Worm (Caenorhabditis elegans): Measurements from ENCODE around the gene klf-1.

The klf-1 gene

DNA sequence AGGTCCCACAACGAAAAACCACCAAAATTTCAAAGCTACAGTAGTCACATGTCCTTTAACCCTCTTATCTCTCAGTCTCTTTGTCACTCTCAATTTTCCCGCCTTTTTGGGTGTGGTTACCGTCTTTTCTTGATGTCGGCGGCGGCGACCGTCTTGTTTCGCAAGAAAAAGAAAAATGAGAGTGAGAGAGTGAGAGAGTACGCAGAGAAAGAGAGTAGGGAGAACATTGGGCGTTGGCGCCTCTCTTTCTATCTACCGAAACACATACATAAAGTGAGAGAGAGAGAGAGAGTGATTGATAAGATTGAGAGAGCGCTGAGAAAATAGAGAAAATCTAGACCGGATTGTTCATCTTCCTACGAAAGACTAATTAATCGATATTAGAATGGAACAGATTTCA, 1.3 kb downstream of the klf-1 start:
- TF ChIP-seq lin-54 (GFP tag; optimal IDR thresholded peaks at IDR 0.05) = peak; percentile 11
- TF ChIP-seq hmg-1.2 (GFP tag; IDR thresholded peaks at IDR 0.05) = peak; percentile 35; the same call in 1 of the 2 replicates
- TF ChIP-seq snpc-4 (GFP tag; optimal IDR thresholded peaks at IDR 0.05) = no peak
- peak; percentile 45 to 74 (median 48) for TF ChIP-seq snpc-4 (tag; optimal IDR thresholded peaks at IDR 0.05)
- TF ChIP-seq C06A6.2 (GFP tag; conservative IDR thresholded peaks at IDR 0.05) = peak; percentile 63
- peak; percentile 75 for TF ChIP-seq dox-1 (GFP tag; IDR thresholded peaks at IDR 0.05)
- no peak for TF ChIP-seq madf-3 (GFP tag; IDR thresholded peaks at IDR 0.05)
- TF ChIP-seq sptf-2 (GFP tag; optimal IDR thresholded peaks at IDR 0.05) = peak; percentile 54
- no peak for TF ChIP-seq D2030.7 (GFP tag; IDR thresholded peaks at IDR 0.05)
- no peak for TF ChIP-seq xnd-1 (tag; optimal IDR thresholded peaks at IDR 0.05)
- TF ChIP-seq let-607 (tag; optimal IDR thresholded peaks at IDR 0.05) = peak; percentile 23 to 41
- TF ChIP-seq ets-4 (GFP tag; optimal IDR thresholded peaks at IDR 0.05) = peak; percentile 24
- peak; percentile 31 for TF ChIP-seq mcd-1 (GFP tag; IDR thresholded peaks at IDR 0.05)
- peak; percentile 82 for TF ChIP-seq attf-5 (GFP tag; optimal IDR thresholded peaks at IDR 0.05)
- TF ChIP-seq lin-40 (tag; optimal IDR thresholded peaks at IDR 0.05) = peak; percentile 82
- peak; percentile 14 for TF ChIP-seq F23B12.7 (tag; optimal IDR thresholded peaks at IDR 0.05; ENCODE audit: insufficient read depth)
- peak; percentile 15 for TF ChIP-seq atf-7 (tag; optimal IDR thresholded peaks at IDR 0.05)
- TF ChIP-seq tbp1 (GFP tag; optimal IDR thresholded peaks at IDR 0.05) = peak; percentile 46
- no peak for TF ChIP-seq Y56A3A.18 (GFP tag; IDR thresholded peaks at IDR 0.05)
- no peak for TF ChIP-seq lag-1 (GFP tag; IDR thresholded peaks at IDR 0.05)
- TF ChIP-seq B0336.3 (GFP tag; IDR thresholded peaks at IDR 0.05) = peak; percentile 39; the same call in 1 of the 2 replicates
- TF ChIP-seq chd-7 (tag; optimal IDR thresholded peaks at IDR 0.05) = peak; percentile 70
- peak; percentile 17 for TF ChIP-seq tlf-1 (GFP tag; optimal IDR thresholded peaks at IDR 0.05)
- peak; percentile 46 for TF ChIP-seq madf-10 (tag; optimal IDR thresholded peaks at IDR 0.05)
- TF ChIP-seq somi-1 (GFP tag; optimal IDR thresholded peaks at IDR 0.05) = peak; percentile 64
- TF ChIP-seq cebp-1 (GFP tag; IDR thresholded peaks at IDR 0.05) = peak; percentile 85
- peak; percentile 92 for TF ChIP-seq cebp-1 (tag; optimal IDR thresholded peaks at IDR 0.05)
- peak; percentile 15 for TF ChIP-seq nhr-90 (tag; optimal IDR thresholded peaks at IDR 0.05)
- TF ChIP-seq zfh-2 (GFP tag; conservative IDR thresholded peaks at IDR 0.05) = peak; percentile 37; the same call in 1 of the 2 replicates
- peak; percentile 97 for TF ChIP-seq nhr-80 (tag; optimal IDR thresholded peaks at IDR 0.05)
- peak; percentile 68 for TF ChIP-seq ztf-26 (tag; optimal IDR thresholded peaks at IDR 0.05)
- TF ChIP-seq ztf-22 (GFP tag; optimal IDR thresholded peaks at IDR 0.05) = peak; percentile 51
- TF ChIP-seq lin-35 (GFP tag; optimal IDR thresholded peaks at IDR 0.05) = no peak

DNA sequence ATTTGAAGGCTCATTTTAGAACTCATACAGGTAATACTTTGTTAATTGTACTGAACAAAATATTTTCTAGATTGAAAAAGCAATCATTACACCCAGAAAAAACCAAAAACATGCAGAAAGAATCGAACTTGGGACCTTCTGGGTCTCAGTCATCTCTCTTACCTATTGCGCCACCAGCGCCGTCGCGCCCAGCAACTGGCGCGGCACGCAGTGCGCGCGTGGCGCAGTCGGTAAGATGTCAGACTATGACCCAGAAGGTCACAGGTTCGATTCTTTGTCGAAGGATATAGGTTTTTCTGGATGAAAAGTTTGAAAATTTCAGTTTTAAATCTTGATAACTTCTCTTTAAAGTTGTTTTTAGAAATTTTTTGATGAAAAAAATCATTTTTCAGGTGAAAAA, 5.1 kb downstream of the klf-1 start:
- TF ChIP-seq zim-3 (tag; optimal IDR thresholded peaks at IDR 0.05) = no peak
- no peak for TF ChIP-seq xnd-1 (tag; optimal IDR thresholded peaks at IDR 0.05)
- peak; percentile 43 for TF ChIP-seq mcd-1 (GFP tag; IDR thresholded peaks at IDR 0.05)
- peak; percentile 19; the same call in 1 of the 2 replicates for TF ChIP-seq hmg-1.2 (GFP tag; IDR thresholded peaks at IDR 0.05)
- no peak for TF ChIP-seq F10E7.11 (tag; optimal IDR thresholded peaks at IDR 0.05)
- TF ChIP-seq tbp1 (GFP tag; optimal IDR thresholded peaks at IDR 0.05) = peak; percentile 47
- TF ChIP-seq dox-1 (GFP tag; IDR thresholded peaks at IDR 0.05) = 0 out of 2 replicates have a peak, but pooled peaks have one; percentile 30
- peak; percentile 8; the same call in 1 of the 2 replicates for TF ChIP-seq rcor-1 (GFP tag; IDR thresholded peaks at IDR 0.05)
- no peak for TF ChIP-seq T26A5.8 (tag; optimal IDR thresholded peaks at IDR 0.05)
- TF ChIP-seq lsl-1 (GFP tag; optimal IDR thresholded peaks at IDR 0.05) = peak; percentile 19
- peak; percentile 33; the same call in 1 of the 2 replicates for TF ChIP-seq D2030.7 (GFP tag; IDR thresholded peaks at IDR 0.05)
- TF ChIP-seq zfh-2 (GFP tag; conservative IDR thresholded peaks at IDR 0.05) = peak; percentile 54; the same call in 1 of the 2 replicates
- TF ChIP-seq pbrm-1 (GFP tag; IDR thresholded peaks at IDR 0.05) = peak; percentile 40; the same call in 1 of the 2 replicates
- TF ChIP-seq attf-6 (GFP tag; IDR thresholded peaks at IDR 0.05) = no peak
- TF ChIP-seq F33H1.4 (GFP tag; IDR thresholded peaks at IDR 0.05) = peak; percentile 50

Data from whole organism, young adult.